Fruit fly (Drosophila melanogaster) whole organism, embryonic: ENCODE results near the gene dpr2.
A peak's percentile ranks its signal among the peaks of the same experiment; 100 is the strongest.

Experiments used
- Awh ChIP-seq: fragments of 200-800 bp; sonication (Bioruptor generic); IDR thresholded peaks from 2 replicates; pipeline ENCODE4, ENCODE4 v1.3.6; 2022; ENCODE audit warnings: missing biosample characterization, missing genetic modification characterization
- CG10267 ChIP-seq: fragments of 200-800 bp; sonication (Bioruptor generic); optimal IDR thresholded peaks from 2 replicates; lab custom pipeline; 2018; ENCODE audit warnings: missing biosample characterization, mild to moderate bottlenecking, missing genetic modification characterization, moderate library complexity
- CG10979 ChIP-seq: fragments of 200-800 bp; sonication (Bioruptor generic); optimal IDR thresholded peaks from 2 replicates; lab custom pipeline; 2018; ENCODE audit warnings: missing biosample characterization, mild to moderate bottlenecking, missing genetic modification characterization, moderate library complexity
- CG11456 ChIP-seq: fragments of 200-800 bp; sonication (Bioruptor generic); IDR thresholded peaks from 3 replicates; pipeline ENCODE4 v1.3.6; 2022; ENCODE audit warnings: missing biosample characterization, missing genetic modification characterization
- CG11560 ChIP-seq: fragments of 200-800 bp; sonication (Bioruptor generic); IDR thresholded peaks from 3 replicates; pipeline ENCODE4 v1.3.6; 2022; ENCODE audit warnings: missing biosample characterization, missing genetic modification characterization
- CG12236 ChIP-seq: fragments of 200-800 bp; sonication (Bioruptor generic); optimal IDR thresholded peaks from 2 replicates; lab custom pipeline; 2016; ENCODE audit warnings: missing biosample characterization, missing genetic modification characterization
- CG12769 ChIP-seq: fragments of 200-800 bp; sonication (Bioruptor generic); optimal IDR thresholded peaks from 2 replicates; lab custom pipeline; 2019; ENCODE audit warnings: missing biosample characterization, mild to moderate bottlenecking, missing genetic modification characterization, moderate library complexity
- CG13424 ChIP-seq: fragments of 200-800 bp; sonication (Bioruptor generic); optimal IDR thresholded peaks from 2 replicates; lab custom pipeline; 2019; ENCODE audit warnings: missing biosample characterization, mild to moderate bottlenecking, missing genetic modification characterization, moderate library complexity
- CG14710 ChIP-seq: fragments of 200-800 bp; sonication (Bioruptor generic); optimal IDR thresholded peaks from 3 replicates; lab custom pipeline; 2019; ENCODE audit warnings: missing biosample characterization, mild to moderate bottlenecking, missing genetic modification characterization, moderate library complexity
- CG1603 ChIP-seq: fragments of 200-800 bp; sonication (Bioruptor generic); optimal IDR thresholded peaks from 2 replicates; lab custom pipeline; 2019; ENCODE audit warnings: missing biosample characterization, mild to moderate bottlenecking, missing genetic modification characterization, moderate library complexity
- CG17359 ChIP-seq: fragments of 200-800 bp; sonication (Bioruptor generic); optimal IDR thresholded peaks from 3 replicates; lab custom pipeline; 2018; ENCODE audit warnings: missing biosample characterization, mild to moderate bottlenecking, missing genetic modification characterization, moderate library complexity
- CG17385 ChIP-seq: fragments of 200-800 bp; sonication (Bioruptor generic); optimal IDR thresholded peaks from 3 replicates; lab custom pipeline; 2018; ENCODE audit warnings: missing biosample characterization, mild to moderate bottlenecking, missing genetic modification characterization
- CG18476 ChIP-seq: fragments of 200-800 bp; sonication (Bioruptor generic); optimal IDR thresholded peaks from 2 replicates; lab custom pipeline; 2016; ENCODE audit warnings: missing biosample characterization, mild to moderate bottlenecking, missing genetic modification characterization
- CG31388 ChIP-seq: fragments of 200-800 bp; sonication (Bioruptor generic); optimal IDR thresholded peaks from 2 replicates; lab custom pipeline; 2016; ENCODE audit warnings: missing biosample characterization, missing genetic modification characterization
- CG32767 ChIP-seq: fragments of 200-800 bp; sonication (Bioruptor generic); IDR thresholded peaks from 2 replicates; pipeline ENCODE4 v1.3.6; 2022; ENCODE audit warnings: missing biosample characterization, missing genetic modification characterization
- CG3847 ChIP-seq: fragments of 200-800 bp; sonication (Bioruptor generic); IDR thresholded peaks from 2 replicates; pipeline ENCODE4 v1.3.6; 2022; ENCODE audit warnings: missing biosample characterization, missing genetic modification characterization
- CG43689 ChIP-seq: fragments of 200-800 bp; sonication (Bioruptor generic); IDR thresholded peaks from 2 replicates; pipeline ENCODE4 v1.3.6; 2022; ENCODE audit warnings: missing biosample characterization, missing genetic modification characterization
- CG4424 ChIP-seq: fragments of 200-800 bp; sonication (Bioruptor generic); optimal IDR thresholded peaks from 3 replicates; lab custom pipeline; 2016; ENCODE audit warnings: missing biosample characterization, missing genetic modification characterization
- CG4707 ChIP-seq: fragments of 200-800 bp; sonication (Bioruptor generic); optimal IDR thresholded peaks from 2 replicates; lab custom pipeline; 2018; ENCODE audit warnings: missing biosample characterization, mild to moderate bottlenecking, missing genetic modification characterization, moderate library complexity
- CG4730 ChIP-seq: fragments of 200-800 bp; sonication (Bioruptor generic); IDR thresholded peaks from 2 replicates; pipeline ENCODE4 v1.3.6; 2022; ENCODE audit warnings: missing biosample characterization, missing genetic modification characterization
- CG5245 ChIP-seq: fragments of 200-800 bp; sonication (Bioruptor generic); optimal IDR thresholded peaks from 3 replicates; lab custom pipeline; 2016; ENCODE audit warnings: missing biosample characterization, missing genetic modification characterization
- CG6813 ChIP-seq: fragments of 200-800 bp; sonication (Bioruptor generic); optimal IDR thresholded peaks from 2 replicates; lab custom pipeline; 2017; ENCODE audit warnings: missing biosample characterization, missing genetic modification characterization, mild to moderate bottlenecking, moderate library complexity, missing genetic modification reagents
- CG7987 ChIP-seq: fragments of 200-800 bp; sonication (Bioruptor generic); optimal IDR thresholded peaks from 2 replicates; lab custom pipeline; 2018; ENCODE audit warnings: missing biosample characterization, mild to moderate bottlenecking, missing genetic modification characterization, moderate library complexity
- CG8089 ChIP-seq: fragments of 200-800 bp; sonication (Bioruptor generic); optimal IDR thresholded peaks from 3 replicates; lab custom pipeline; 2016; ENCODE audit warnings: missing biosample characterization, missing genetic modification characterization
- CG8944 ChIP-seq: fragments of 200-800 bp; sonication (Bioruptor generic); optimal IDR thresholded peaks from 3 replicates; lab custom pipeline; 2016; ENCODE audit warnings: missing biosample characterization, missing genetic modification characterization
- CG9797 ChIP-seq: fragments of 200-800 bp; sonication (Bioruptor generic); optimal IDR thresholded peaks from 3 replicates; lab custom pipeline; 2018; ENCODE audit warnings: missing biosample characterization, mild to moderate bottlenecking, missing genetic modification characterization
- CoRest ChIP-seq: fragments of 200-800 bp; sonication (Bioruptor generic); optimal IDR thresholded peaks from 3 replicates; lab custom pipeline; 2018; ENCODE audit warnings: missing biosample characterization, mild to moderate bottlenecking, missing genetic modification characterization, moderate library complexity
- Dek ChIP-seq: fragments of 200-800 bp; sonication (Bioruptor generic); optimal IDR thresholded peaks from 3 replicates; lab custom pipeline; 2019; ENCODE audit warnings: missing biosample characterization, mild to moderate bottlenecking, missing genetic modification characterization, moderate library complexity
- Dp ChIP-seq: fragments of 200-800 bp; sonication (Bioruptor generic); optimal IDR thresholded peaks from 2 replicates; lab custom pipeline; 2018; ENCODE audit warnings: missing biosample characterization, mild to moderate bottlenecking, missing genetic modification characterization, moderate library complexity
- E2f2 ChIP-seq: fragments of 200-800 bp; sonication (Bioruptor generic); IDR thresholded peaks from 2 replicates; pipeline ENCODE4 v1.3.6; 2022; ENCODE audit warnings: missing biosample characterization, missing genetic modification characterization
- Jarid2 ChIP-seq: fragments of 200-800 bp; sonication (Bioruptor generic); optimal IDR thresholded peaks from 3 replicates; lab custom pipeline; 2017; ENCODE audit warnings: mild to moderate bottlenecking, missing biosample characterization, missing genetic modification reagents, missing genetic modification characterization
- NfI ChIP-seq: fragments of 200-800 bp; sonication (Bioruptor generic); optimal IDR thresholded peaks from 3 replicates; lab custom pipeline; 2018; ENCODE audit warnings: missing biosample characterization, mild to moderate bottlenecking, missing genetic modification characterization, moderate library complexity
- Side ChIP-seq: fragments of 200-800 bp; sonication (Bioruptor generic); optimal IDR thresholded peaks from 2 replicates; lab custom pipeline; 2016; ENCODE audit warnings: missing biosample characterization, missing genetic modification characterization
- Vsx1 ChIP-seq: fragments of 200-800 bp; sonication (Bioruptor generic); optimal IDR thresholded peaks from 2 replicates; lab custom pipeline; 2017; ENCODE audit warnings: missing biosample characterization, mild to moderate bottlenecking, missing genetic modification characterization, missing genetic modification reagents
- Xbp1 ChIP-seq: fragments of 200-800 bp; sonication (Bioruptor generic); optimal IDR thresholded peaks from 3 replicates; lab custom pipeline; 2016; ENCODE audit warnings: missing biosample characterization, mild to moderate bottlenecking, missing genetic modification characterization
- abd-A ChIP-seq: fragments of 200-800 bp; sonication (Bioruptor generic); optimal IDR thresholded peaks from 3 replicates; lab custom pipeline; 2019; ENCODE audit warnings: missing biosample characterization, mild to moderate bottlenecking, missing genetic modification characterization, moderate library complexity
- ato ChIP-seq: fragments of 200-800 bp; sonication (Bioruptor generic); IDR thresholded peaks from 2 replicates; pipeline ENCODE4 v1.3.6; 2022; ENCODE audit warnings: missing biosample characterization, missing genetic modification characterization; ENCODE audit not compliant: partially characterized antibody
- dmrt99B ChIP-seq: fragments of 200-800 bp; sonication (Bioruptor generic); optimal IDR thresholded peaks from 2 replicates; lab custom pipeline; 2018; ENCODE audit warnings: missing biosample characterization, mild to moderate bottlenecking, missing genetic modification characterization, moderate library complexity
- fd64A ChIP-seq: fragments of 200-800 bp; sonication (Bioruptor generic); optimal IDR thresholded peaks from 3 replicates; lab custom pipeline; 2018; ENCODE audit warnings: missing biosample characterization, mild to moderate bottlenecking, missing genetic modification characterization
- jing ChIP-seq: fragments of 200-800 bp; sonication (Bioruptor generic); optimal IDR thresholded peaks from 2 replicates; lab custom pipeline; 2018; ENCODE audit warnings: missing biosample characterization, mild to moderate bottlenecking, missing genetic modification characterization
- lmd ChIP-seq: fragments of 200-800 bp; sonication (Bioruptor generic); IDR thresholded peaks from 2 replicates; pipeline ENCODE4 v1.3.6; 2022; ENCODE audit warnings: missing biosample characterization, missing genetic modification characterization
- mirr ChIP-seq: fragments of 200-800 bp; sonication (Bioruptor generic); optimal IDR thresholded peaks from 3 replicates; lab custom pipeline; 2018; ENCODE audit warnings: missing biosample characterization, mild to moderate bottlenecking, missing genetic modification characterization
- nmo ChIP-seq: fragments of 200-800 bp; sonication (Bioruptor generic); optimal IDR thresholded peaks from 2 replicates; lab custom pipeline; 2018; ENCODE audit warnings: missing biosample characterization, mild to moderate bottlenecking, missing genetic modification characterization, moderate library complexity
- otp ChIP-seq: fragments of 200-800 bp; sonication (Bioruptor generic); IDR thresholded peaks from 3 replicates; pipeline ENCODE4, ENCODE4 v1.3.6; 2022; ENCODE audit warnings: missing biosample characterization, missing genetic modification characterization
- pros ChIP-seq: fragments of 200-800 bp; sonication (Bioruptor generic); optimal IDR thresholded peaks from 3 replicates; lab custom pipeline; 2019; ENCODE audit warnings: missing biosample characterization, mild to moderate bottlenecking, missing genetic modification characterization, moderate library complexity
- pzg ChIP-seq: fragments of 200-800 bp; sonication (Bioruptor generic); optimal IDR thresholded peaks from 3 replicates; lab custom pipeline; 2018; ENCODE audit warnings: missing biosample characterization, mild to moderate bottlenecking, missing genetic modification characterization, moderate library complexity
- row ChIP-seq: fragments of 200-800 bp; sonication (Bioruptor generic); IDR thresholded peaks from 3 replicates; pipeline ENCODE4 v1.3.6; 2022; ENCODE audit warnings: missing biosample characterization, missing genetic modification characterization
- stwl ChIP-seq: fragments of 200-800 bp; sonication (Bioruptor generic); optimal IDR thresholded peaks from 3 replicates; lab custom pipeline; 2018; ENCODE audit warnings: missing biosample characterization, mild to moderate bottlenecking, missing genetic modification characterization, moderate library complexity
- vvl ChIP-seq: fragments of 200-800 bp; sonication (Bioruptor generic); IDR thresholded peaks from 2 replicates; pipeline ENCODE4 v1.3.6; 2022; ENCODE audit warnings: missing biosample characterization, missing genetic modification characterization

The dpr2 gene

dm6 chr2L:10968009-10968383 is 4.0 kb upstream of the dpr2 start (continued):
- TF ChIP-seq CG4707 (GFP tag; lab: Kevin White, UChicago), result no peak
- TF ChIP-seq E2f2 (GFP tag; lab: Robert Waterston, UW), result peak; percentile 79
- peak; percentile 8; the same call in 1 of the 2 replicates for TF ChIP-seq vvl (GFP tag; lab: Robert Waterston, UW)
- no peak for TF ChIP-seq CG11456
- TF ChIP-seq stwl (tag; lab: Kevin White, UChicago), result peak; percentile 81
- peak; percentile 75 for TF ChIP-seq Dp (GFP tag; lab: Kevin White, UChicago)
- peak; percentile 68 for TF ChIP-seq CG9797 (GFP tag; lab: Kevin White, UChicago)
- TF ChIP-seq Dek (tag; lab: Kevin White, UChicago), result no peak
- TF ChIP-seq CG3847, result 0 out of 2 replicates have a peak, but pooled peaks have one; percentile 29
- TF ChIP-seq Xbp1 (GFP tag; lab: Kevin White, UChicago), result no peak
- no peak for TF ChIP-seq mirr
- no peak for TF ChIP-seq jing (GFP tag; lab: Kevin White, UChicago)
- no peak for TF ChIP-seq CG8089
- TF ChIP-seq dmrt99B (tag; lab: Kevin White, UChicago), result no peak
- TF ChIP-seq CG1603 (tag; lab: Kevin White, UChicago), result peak; percentile 35
- no peak for TF ChIP-seq Awh (GFP tag; lab: Robert Waterston, UW)
- no peak for TF ChIP-seq Side (GFP tag; lab: Kevin White, UChicago)
- no peak for TF ChIP-seq CG12236 (GFP tag; lab: Kevin White, UChicago)
- TF ChIP-seq CG18476 (GFP tag; lab: Kevin White, UChicago), result no peak
- TF ChIP-seq CG31388, result no peak
- no peak for TF ChIP-seq CG6813
- no peak for TF ChIP-seq Vsx1 (GFP tag; lab: Kevin White, UChicago)
- no peak for TF ChIP-seq CG12769 (tag; lab: Kevin White, UChicago)
- TF ChIP-seq row (GFP tag; lab: Robert Waterston, UW), result peak; percentile 6; the same call in 1 of the 3 replicates
- no peak for TF ChIP-seq CG5245 (GFP tag; lab: Kevin White, UChicago)
- TF ChIP-seq otp (GFP tag; lab: Robert Waterston, UW), result no peak
- TF ChIP-seq pzg (GFP tag; lab: Kevin White, UChicago), result peak; percentile 59
- no peak for TF ChIP-seq CoRest (tag; lab: Kevin White, UChicago)

dm6 chr2L:10967257-10968008 is 3.5 kb upstream of the dpr2 start:
- TF ChIP-seq CG10267 (tag; lab: Kevin White, UChicago), result no peak
- TF ChIP-seq CG14710, result no peak
- no peak for TF ChIP-seq CG11560 (tag; lab: Robert Waterston, UW)
- TF ChIP-seq Jarid2 (GFP tag; lab: Kevin White, UChicago), result no peak
- peak; percentile 1 for TF ChIP-seq pzg (GFP tag; lab: Kevin White, UChicago)
- no peak for TF ChIP-seq lmd (GFP tag; lab: Robert Waterston, UW)
- no peak for TF ChIP-seq CG32767 (GFP tag; lab: Robert Waterston, UW)
- TF ChIP-seq CG13424, result peak; percentile 1
- peak; percentile 65 for TF ChIP-seq CG7987
- TF ChIP-seq NfI, result no peak
- peak; percentile 70 for TF ChIP-seq abd-A
- peak; percentile 17 for TF ChIP-seq CG17359 (tag; lab: Kevin White, UChicago)
- peak; percentile 8 for TF ChIP-seq CG17385
- TF ChIP-seq CG10979 (tag; lab: Kevin White, UChicago), result peak; percentile 39
- TF ChIP-seq pros (GFP tag; lab: Kevin White, UChicago), result no peak
- no peak for TF ChIP-seq fd64A
- TF ChIP-seq CG43689 (GFP tag; lab: Robert Waterston, UW), result no peak
- no peak for TF ChIP-seq nmo (GFP tag; lab: Kevin White, UChicago)
- TF ChIP-seq CG4424 (GFP tag; lab: Kevin White, UChicago), result no peak
- TF ChIP-seq CG4730 (GFP tag; lab: Robert Waterston, UW), result no peak
- no peak for TF ChIP-seq ato (GFP tag; lab: Robert Waterston, UW)
- no peak for TF ChIP-seq CG8944 (GFP tag; lab: Kevin White, UChicago)
- peak; percentile 34 for TF ChIP-seq Xbp1 (GFP tag; lab: Kevin White, UChicago)
